Worm (Caenorhabditis elegans) whole organism, midembryonic: Measurements from ENCODE around the gene F08F3.8.
"Not testable (repeated sequence)": the region's sequence is repeated elsewhere in the genome, so short reads cannot be mapped to it uniquely, and the experiment has no call there.

Experiments used
- T22C8.4 ChIP-seq: fragments of 200-800 bp; sonication (Bioruptor generic); IDR thresholded peaks from 2 replicates; pipeline ENCODE4 v1.3.6; 2022; ENCODE audit warnings: missing genetic modification characterization, missing compliant biosample characterization
- cog-1 ChIP-seq: sonication (generic microtip); optimal IDR thresholded peaks from 2 replicates; lab custom pipeline; 2016; ENCODE audit warnings: missing genetic modification characterization, missing compliant biosample characterization
- flt-1 ChIP-seq: fragments of 200-800 bp; sonication (Bioruptor generic); IDR thresholded peaks from 2 replicates; pipeline ENCODE4 v1.3.6; 2022; ENCODE audit warnings: missing genetic modification characterization, missing compliant biosample characterization
- klf-2 ChIP-seq: fragments of 200-800 bp; sonication (Bioruptor generic); conservative IDR thresholded peaks from 2 replicates; pipeline ENCODE4 v1.3.6; 2022; ENCODE audit warnings: missing genetic modification reagents, missing genetic modification characterization, missing compliant biosample characterization
- med-1 ChIP-seq: sonication (generic microtip); optimal IDR thresholded peaks from 2 replicates; lab custom pipeline; 2017; ENCODE audit warnings: missing genetic modification characterization, mild to moderate bottlenecking, missing compliant biosample characterization, antibody characterized with exemption, missing genetic modification reagents; ENCODE audit not compliant: insufficient read depth
- ref-1 ChIP-seq: fragments of 200-800 bp; sonication (Bioruptor generic); conservative IDR thresholded peaks from 2 replicates; pipeline ENCODE4 v1.3.6; 2022; ENCODE audit warnings: missing genetic modification reagents, missing genetic modification characterization, missing compliant biosample characterization
- tab-1 ChIP-seq: fragments of 200-800 bp; sonication (Bioruptor generic); IDR thresholded peaks from 2 replicates; pipeline ENCODE4 v1.3.6; 2022; ENCODE audit warnings: missing genetic modification characterization, missing compliant biosample characterization
- ztf-23 ChIP-seq: fragments of 200-800 bp; sonication (Bioruptor generic); IDR thresholded peaks from 2 replicates; pipeline ENCODE4 v1.3.6; 2022; ENCODE audit warnings: missing genetic modification reagents, missing genetic modification characterization, missing compliant biosample characterization
- ztf-29 ChIP-seq: fragments of 200-800 bp; sonication (Bioruptor generic); IDR thresholded peaks from 2 replicates; pipeline ENCODE4 v1.3.6; 2022; ENCODE audit warnings: missing genetic modification reagents, missing genetic modification characterization, missing compliant biosample characterization

F08F3.8 gene

ce11 chrV:5432499-5432898 is at the start of gene F08F3.8:
TSS of gene F08F3.8 (minus strand) at chrV:5432599.
- TF ChIP-seq flt-1 (GFP tag; lab: Robert Waterston, UW) (no peak), tab-1 (GFP tag; lab: Robert Waterston, UW) (no peak), cog-1 (no peak), ztf-29 (GFP tag; lab: Robert Waterston, UW) (no peak), med-1 (GFP tag; lab: Kevin White, UChicago) (no peak), T22C8.4 (no peak), klf-2 (GFP tag; lab: Robert Waterston, UW) (no peak), ref-1 (GFP tag; lab: Robert Waterston, UW) (no peak), ztf-23 (no peak)

ce11 chrV:5477719-5478118 is 45.3 kb upstream of the F08F3.8 start:
- TF ChIP-seq T22C8.4, result peak; percentile 76
- TF ChIP-seq cog-1, result no peak

ce11 chrV:5470930-5471329 is 38.5 kb upstream of the F08F3.8 start, which contains the start of gene ZC317.7:
TSS of gene ZC317.7 (minus strand) at chrV:5471030.
- TF ChIP-seq ztf-23; klf-2 (GFP tag; lab: Robert Waterston, UW); ref-1 (GFP tag; lab: Robert Waterston, UW): not testable (repeated sequence)

- TF ChIP-seq tab-1 (GFP tag; lab: Robert Waterston, UW); cog-1; T22C8.4: not testable (repeated sequence)
Observed at ce11 chrV:5468489-5468888, 36.1 kb upstream of the F08F3.8 start, which contains the start of gene ZC317.6. TSS of gene ZC317.6 (minus strand) at chrV:5468589.

ce11 chrV:5465335-5465734 is 32.9 kb upstream of the F08F3.8 start, which contains the start of gene srg-68:
TSS of gene srg-68 (minus strand) at chrV:5465435.
- no peak for TF ChIP-seq T22C8.4
- TF ChIP-seq flt-1 (GFP tag; lab: Robert Waterston, UW), result no peak
- TF ChIP-seq ztf-23, result no peak
- no peak for TF ChIP-seq ztf-29 (GFP tag; lab: Robert Waterston, UW)
- TF ChIP-seq ref-1 (GFP tag; lab: Robert Waterston, UW), result no peak
- TF ChIP-seq cog-1, result no peak
- no peak for TF ChIP-seq tab-1 (GFP tag; lab: Robert Waterston, UW)
- TF ChIP-seq med-1 (GFP tag; lab: Kevin White, UChicago), result no peak
- TF ChIP-seq klf-2 (GFP tag; lab: Robert Waterston, UW), result no peak

- TF ChIP-seq cog-1 (no peak), ref-1 (GFP tag; lab: Robert Waterston, UW) (no peak), T22C8.4 (no peak), flt-1 (GFP tag; lab: Robert Waterston, UW) (no peak), ztf-23 (no peak), med-1 (GFP tag; lab: Kevin White, UChicago) (no peak), klf-2 (GFP tag; lab: Robert Waterston, UW) (no peak), ztf-29 (GFP tag; lab: Robert Waterston, UW) (no peak), tab-1 (GFP tag; lab: Robert Waterston, UW) (no peak)
Observed at ce11 chrV:5462894-5463293, 30.5 kb upstream of the F08F3.8 start, which contains the start of gene srg-67. TSS of gene srg-67 (minus strand) at chrV:5462994.

ce11 chrV:5459806-5460205 is 27.4 kb upstream of the F08F3.8 start, which contains the start of gene ZC317.2:
TSS of gene ZC317.2 (plus strand) at chrV:5460106.
- no peak for TF ChIP-seq flt-1 (GFP tag; lab: Robert Waterston, UW)
- no peak for TF ChIP-seq med-1 (GFP tag; lab: Kevin White, UChicago)
- no peak for TF ChIP-seq klf-2 (GFP tag; lab: Robert Waterston, UW)
- no peak for TF ChIP-seq T22C8.4
- TF ChIP-seq ref-1 (GFP tag; lab: Robert Waterston, UW), result no peak
- no peak for TF ChIP-seq tab-1 (GFP tag; lab: Robert Waterston, UW)
- no peak for TF ChIP-seq ztf-29 (GFP tag; lab: Robert Waterston, UW)
- no peak for TF ChIP-seq cog-1
- TF ChIP-seq ztf-23, result no peak

- TF ChIP-seq cog-1 (no peak), ztf-23 (no peak), ref-1 (GFP tag; lab: Robert Waterston, UW) (no peak)
Observed at ce11 chrV:5454955-5455354, 22.6 kb upstream of the F08F3.8 start.

ce11 chrV:5453615-5454014 is 21.2 kb upstream of the F08F3.8 start, which contains the start of gene glc-3:
TSS of gene glc-3 (minus strand) at chrV:5453715.
- TF ChIP-seq ztf-29 (GFP tag; lab: Robert Waterston, UW) (no peak), med-1 (GFP tag; lab: Kevin White, UChicago) (no peak), flt-1 (GFP tag; lab: Robert Waterston, UW) (no peak), T22C8.4 (no peak), cog-1 (no peak), tab-1 (GFP tag; lab: Robert Waterston, UW) (no peak), klf-2 (GFP tag; lab: Robert Waterston, UW) (no peak), ref-1 (GFP tag; lab: Robert Waterston, UW) (no peak), ztf-23 (no peak)

- no peak for TF ChIP-seq flt-1 (GFP tag; lab: Robert Waterston, UW)
- no peak for TF ChIP-seq T22C8.4
- TF ChIP-seq ztf-29 (GFP tag; lab: Robert Waterston, UW), result no peak
- no peak for TF ChIP-seq cog-1
- TF ChIP-seq med-1 (GFP tag; lab: Kevin White, UChicago), result no peak
- TF ChIP-seq tab-1 (GFP tag; lab: Robert Waterston, UW), result no peak
- TF ChIP-seq ref-1 (GFP tag; lab: Robert Waterston, UW), result no peak
- TF ChIP-seq ztf-23, result no peak
- TF ChIP-seq klf-2 (GFP tag; lab: Robert Waterston, UW), result no peak
Observed at ce11 chrV:5450742-5451141, 18.3 kb upstream of the F08F3.8 start.
